Fruit fly (Drosophila melanogaster): Measurements from ENCODE around the gene CG11779.
A peak's percentile ranks its signal among the peaks of the same experiment; 100 is the strongest.

The CG11779 gene

DNA sequence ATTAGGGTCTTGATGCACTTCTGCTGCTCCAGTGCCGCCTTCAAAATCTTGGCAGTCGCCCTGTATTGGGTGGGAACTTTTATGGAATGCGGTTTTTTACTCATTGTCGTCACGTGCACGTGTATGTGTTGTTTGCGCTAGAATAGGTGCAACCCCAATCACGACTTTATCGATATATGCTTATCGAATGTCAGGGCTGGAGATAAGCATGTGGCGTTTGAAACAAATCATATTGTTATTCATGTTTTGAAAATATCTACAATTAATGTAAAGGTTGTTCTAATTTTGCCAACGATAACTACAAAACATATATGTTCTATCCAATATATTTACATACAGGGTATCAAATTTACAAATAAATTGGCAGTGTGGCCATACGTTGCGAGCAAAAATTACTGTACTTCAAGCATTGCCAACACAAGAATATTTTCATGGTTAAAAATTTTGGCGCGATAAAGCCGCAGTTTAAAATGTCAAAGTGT lies 2.5 kb upstream of the CG11779 start, which contains the start of the genes CG42359 and Nsun5 (continued):
- peak; percentile 51; the same call in 1 of the 2 replicates for TF ChIP-seq CG5953 (GFP tag; IDR thresholded peaks at IDR 0.05)
- no peak for TF ChIP-seq kah (GFP tag; optimal IDR thresholded peaks at IDR 0.05)
- peak; percentile 97 for TF ChIP-seq CG13287 (GFP tag; IDR thresholded peaks at IDR 0.05; ENCODE audit: partially characterized antibody)
- peak; percentile 83 for TF ChIP-seq CG14050 (GFP tag; IDR thresholded peaks at IDR 0.05)
- peak; percentile 88 for TF ChIP-seq CG13424 (tag; optimal IDR thresholded peaks at IDR 0.05)
- TF ChIP-seq dm (GFP tag; optimal IDR thresholded peaks at IDR 0.05), result peak; percentile 98
- peak in 1 of 2 experiments; percentile 63 for TF ChIP-seq Eip74EF (GFP tag; optimal IDR thresholded peaks at IDR 0.05)
- TF ChIP-seq CG17912 (GFP tag; optimal IDR thresholded peaks at IDR 0.05), result peak; percentile 37
- TF ChIP-seq CG30431 (GFP tag; optimal IDR thresholded peaks at IDR 0.05), result peak; percentile 70
- TF ChIP-seq trem (tag; optimal IDR thresholded peaks at IDR 0.05), result peak; percentile 95
- peak; percentile 73; the same call in 2 of the 3 replicates for TF ChIP-seq gce (GFP tag; IDR thresholded peaks at IDR 0.05)
- peak; percentile 55 for TF ChIP-seq CG9437 (GFP tag; optimal IDR thresholded peaks at IDR 0.05)
- no peak for TF ChIP-seq yki (optimal IDR thresholded peaks at IDR 0.05)
- TF ChIP-seq abd-A (tag; optimal IDR thresholded peaks at IDR 0.05), result no peak
- TF ChIP-seq CG1647 (GFP tag; optimal IDR thresholded peaks at IDR 0.05), result peak; percentile 90
- TF ChIP-seq Ets65A (GFP tag), result peak; percentile 99
- TF ChIP-seq CG17186 (GFP tag; optimal IDR thresholded peaks at IDR 0.05), result peak; percentile 91
- no peak for TF ChIP-seq crol (GFP tag; IDR thresholded peaks at IDR 0.05)
- TF ChIP-seq YL-1 (GFP tag; optimal IDR thresholded peaks at IDR 0.05), result peak; percentile 95
- peak; percentile 75; the same call in 2 of the 3 replicates for TF ChIP-seq mld (GFP tag; IDR thresholded peaks at IDR 0.05; ENCODE audit: partially characterized antibody)
- peak; percentile 41 for TF ChIP-seq Vsx1 (GFP tag; optimal IDR thresholded peaks at IDR 0.05)
- peak; percentile 90 for TF ChIP-seq Abd-B (GFP tag; optimal IDR thresholded peaks at IDR 0.05)
- peak; percentile 85 for TF ChIP-seq CG10979 (tag; optimal IDR thresholded peaks at IDR 0.05)
- peak; percentile 79 for TF ChIP-seq CG5245 (GFP tag; optimal IDR thresholded peaks at IDR 0.05)
- TF ChIP-seq ken (GFP tag; IDR thresholded peaks at IDR 0.05), result peak; percentile 89
- TF ChIP-seq CG2712 (tag; optimal IDR thresholded peaks at IDR 0.05), result peak; percentile 94
- TF ChIP-seq Doc3 (GFP tag; IDR thresholded peaks at IDR 0.05; ENCODE audit: partially characterized antibody), result peak; percentile 94
- TF ChIP-seq ERR (GFP tag; optimal IDR thresholded peaks at IDR 0.05), result peak; percentile 89
- TF ChIP-seq CG18011 (GFP tag; optimal IDR thresholded peaks at IDR 0.05), result peak; percentile 81
- no peak for TF ChIP-seq usp (GFP tag; optimal IDR thresholded peaks at IDR 0.05)
- TF ChIP-seq Rx (GFP tag; IDR thresholded peaks at IDR 0.05), result peak; percentile 84
- TF ChIP-seq CG8924 (tag; optimal IDR thresholded peaks at IDR 0.05), result peak; percentile 93
- peak; percentile 79 for TF ChIP-seq CG4328 (GFP tag; optimal IDR thresholded peaks at IDR 0.05)
- peak; percentile 82 for TF ChIP-seq CG15479 (GFP tag; optimal IDR thresholded peaks at IDR 0.05)
- no peak for TF ChIP-seq Lpt (GFP tag; optimal IDR thresholded peaks at IDR 0.05)
- peak; percentile 7 for TF ChIP-seq odd (GFP tag; optimal IDR thresholded peaks at IDR 0.05)
- TF ChIP-seq CG18599 (GFP tag; optimal IDR thresholded peaks at IDR 0.05), result peak; percentile 89
- TF ChIP-seq gcm2 (GFP tag; optimal IDR thresholded peaks at IDR 0.05), result peak; percentile 28
- TF ChIP-seq knrl (GFP tag; IDR thresholded peaks at IDR 0.05; ENCODE audit: partially characterized antibody), result peak; percentile 92
- peak; percentile 87 for TF ChIP-seq dysf (GFP tag; IDR thresholded peaks at IDR 0.05)
- TF ChIP-seq CG6765 (GFP tag; optimal IDR thresholded peaks at IDR 0.05), result peak; percentile 65
- peak; percentile 91 for TF ChIP-seq zen (tag; optimal IDR thresholded peaks at IDR 0.05)
- peak; percentile 94 for TF ChIP-seq Dbx (GFP tag; IDR thresholded peaks at IDR 0.05)
- TF ChIP-seq gsb (GFP tag; IDR thresholded peaks at IDR 0.05), result peak; percentile 60; the same call in 1 of the 2 replicates
- TF ChIP-seq Scr (GFP tag; IDR thresholded peaks at IDR 0.05; ENCODE audit: partially characterized antibody), result peak; percentile 92
- peak; percentile 73 for TF ChIP-seq exex (tag; optimal IDR thresholded peaks at IDR 0.05)
- peak; percentile 87 for TF ChIP-seq MBD-R2 (GFP tag; IDR thresholded peaks at IDR 0.05)
- peak; percentile 67 for TF ChIP-seq CG43689 (GFP tag; IDR thresholded peaks at IDR 0.05)
- TF ChIP-seq CG2129 (GFP tag; IDR thresholded peaks at IDR 0.05; ENCODE audit: partially characterized antibody), result peak; percentile 90
- TF ChIP-seq gro (GFP tag; optimal IDR thresholded peaks at IDR 0.05), result peak; percentile 92

All from whole organism, embryonic.